Worm (Caenorhabditis elegans): ENCODE measurements around the gene cox-5A.

The cox-5A gene

DNA sequence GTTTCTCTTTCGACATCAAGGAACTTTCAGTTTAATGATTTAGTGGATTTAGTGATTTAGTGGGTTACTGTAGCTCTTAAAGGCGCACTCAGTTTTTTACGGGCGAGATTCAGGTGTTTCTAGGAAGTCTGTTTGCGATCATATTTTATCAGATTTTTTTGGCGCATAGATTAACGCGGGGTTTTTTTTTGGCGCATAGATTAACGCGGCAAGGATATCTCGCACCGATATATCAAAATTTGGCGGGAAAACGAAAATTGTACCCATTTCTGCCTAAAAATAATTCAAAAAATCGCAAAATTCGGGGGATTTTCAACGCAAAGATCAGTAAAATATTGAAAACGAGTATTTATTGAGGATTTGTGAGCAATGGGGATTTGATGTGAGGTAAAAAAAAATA is 24.6 kb upstream of the cox-5A start (continued):
- TF ChIP-seq let-607 (tag; optimal IDR thresholded peaks at IDR 0.05) (no peak), K12H6.12 (tag; optimal IDR thresholded peaks at IDR 0.05) (no peak), hrde-1 (tag; optimal IDR thresholded peaks at IDR 0.05; ENCODE audit: borderline replicate concordance) (no peak), K11D2.4 (GFP tag; IDR thresholded peaks at IDR 0.05) (no peak), ceh-58 (GFP tag; IDR thresholded peaks at IDR 0.05) (no peak), mel-28 (tag; optimal IDR thresholded peaks at IDR 0.05; ENCODE audit: borderline replicate concordance) (no peak), ztf-6 (GFP tag; IDR thresholded peaks at IDR 0.05) (no peak), ama-1 (optimal IDR thresholded peaks at IDR 0.05) (no peak), ama-1 (GFP tag; optimal IDR thresholded peaks at IDR 0.05) (peak in 1 of 2 experiments; percentile 8), nhr-90 (tag; optimal IDR thresholded peaks at IDR 0.05) (no peak), ets-4 (GFP tag; optimal IDR thresholded peaks at IDR 0.05) (no peak), gei-17 (GFP tag; optimal IDR thresholded peaks at IDR 0.05) (no peak), egl-44 (GFP tag; IDR thresholded peaks at IDR 0.05) (no peak), dpl-1 (GFP tag; optimal IDR thresholded peaks at IDR 0.05) (peak; percentile 11)

DNA sequence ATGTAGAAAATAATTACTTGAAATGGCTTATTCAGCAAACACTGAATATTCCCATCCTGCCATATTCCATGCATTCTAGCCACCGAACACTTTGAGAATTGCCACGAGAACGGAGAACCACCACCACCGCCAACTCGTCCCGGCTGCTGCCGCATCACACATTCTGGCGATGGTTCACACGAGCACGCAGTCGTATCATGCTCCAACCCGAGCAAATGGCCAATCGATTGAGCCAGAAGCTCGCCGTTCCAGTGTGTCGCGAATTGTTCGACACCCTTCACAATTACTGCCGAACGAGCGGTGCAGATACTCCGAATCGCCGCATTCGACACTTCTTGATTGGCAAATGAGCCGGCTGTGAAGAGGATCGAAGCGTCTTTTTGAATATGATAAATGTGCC is 20.1 kb upstream of the cox-5A start:
- peak; percentile 66 for TF ChIP-seq zfh-2 (GFP tag; conservative IDR thresholded peaks at IDR 0.05)
- TF ChIP-seq bed-1 (GFP tag; IDR thresholded peaks at IDR 0.05): 0 out of 2 replicates have a peak, but pooled peaks have one; percentile 67
- no peak for TF ChIP-seq egl-44 (GFP tag; IDR thresholded peaks at IDR 0.05)

DNA sequence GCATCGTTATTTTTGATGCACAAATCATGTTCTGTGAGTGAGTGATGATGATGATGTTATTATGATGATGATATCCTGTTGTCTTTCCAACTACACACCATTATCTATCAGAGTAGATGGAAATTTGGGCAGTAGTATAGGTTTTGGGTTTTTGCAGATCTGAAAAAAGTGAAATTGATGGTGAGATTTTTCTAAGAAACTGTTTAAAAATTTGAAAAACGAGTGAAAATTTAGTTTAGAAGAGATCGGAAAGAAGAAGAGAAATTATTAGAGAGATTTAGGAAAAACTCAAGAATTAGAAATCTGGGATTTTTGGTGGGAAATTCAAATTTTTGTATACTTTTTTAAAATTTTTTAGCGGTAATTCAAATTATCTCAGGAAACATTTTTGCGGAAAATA is 13.7 kb upstream of the cox-5A start, which contains the start of the genes Y37D8A.29 and unc-71:
Gene Y37D8A.29, minus strand, starts transcription at position 101 of the 400 bp plus-strand sequence.
Gene unc-71, minus strand, starts transcription at position 159 of the 400 bp plus-strand sequence.
- no peak for TF ChIP-seq nhr-120 (GFP tag; IDR thresholded peaks at IDR 0.05)
- TF ChIP-seq him-1 (tag; optimal IDR thresholded peaks at IDR 0.05): no peak

DNA sequence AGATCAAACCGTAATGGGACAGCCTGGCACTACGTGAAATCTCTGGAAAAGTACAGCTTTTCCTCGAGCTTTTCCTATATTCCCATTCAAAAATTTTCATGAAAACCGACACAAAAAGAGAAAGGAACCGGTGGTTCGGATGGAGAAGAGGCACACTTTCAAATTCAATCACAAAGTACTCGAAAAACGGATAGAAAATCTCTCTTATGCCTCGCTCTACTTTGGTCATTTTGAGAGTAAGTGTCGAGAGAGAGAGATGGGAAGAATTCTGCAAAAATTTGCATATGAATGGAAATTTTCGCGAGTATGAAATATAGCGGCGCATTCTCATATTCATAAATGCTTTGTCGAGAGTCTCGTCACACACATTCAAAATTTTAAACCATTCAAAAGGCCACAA is 12.5 kb upstream of the cox-5A start:
- TF ChIP-seq nfyb-1 (GFP tag; IDR thresholded peaks at IDR 0.05) (no peak), Y56A3A.18 (GFP tag; IDR thresholded peaks at IDR 0.05) (no peak), rcor-1 (GFP tag; IDR thresholded peaks at IDR 0.05) (no peak), hlh-12 (tag; optimal IDR thresholded peaks at IDR 0.05) (no peak), ztf-6 (GFP tag; IDR thresholded peaks at IDR 0.05) (no peak), tlf-1 (GFP tag; optimal IDR thresholded peaks at IDR 0.05) (no peak), attf-6 (GFP tag; IDR thresholded peaks at IDR 0.05) (no peak), ceh-91 (GFP tag; IDR thresholded peaks at IDR 0.05) (no peak), madf-6 (GFP tag; IDR thresholded peaks at IDR 0.05) (no peak), athp-1 (tag; optimal IDR thresholded peaks at IDR 0.05) (no peak), madf-8 (GFP tag; conservative IDR thresholded peaks at IDR 0.05) (no peak), aptf-3 (GFP tag; IDR thresholded peaks at IDR 0.05) (no peak), hlh-26 (GFP tag; conservative IDR thresholded peaks at IDR 0.05) (no peak), lag-1 (GFP tag; IDR thresholded peaks at IDR 0.05) (no peak), egl-18 (GFP tag; IDR thresholded peaks at IDR 0.05) (no peak), C17E4.6 (GFP tag; IDR thresholded peaks at IDR 0.05) (no peak), rpc-1 (optimal IDR thresholded peaks at IDR 0.05) (no peak), rpc-1 (tag; optimal IDR thresholded peaks at IDR 0.05) (no peak), F10E7.11 (tag; optimal IDR thresholded peaks at IDR 0.05) (no peak), efl-1 (GFP tag; optimal IDR thresholded peaks at IDR 0.05) (no peak)
